Fruit fly (Drosophila melanogaster): Measurements from ENCODE around the gene Rpp14a.

Gene Rpp14a

dm6 chr3R:30056592-30057135, at the start of gene Rpp14a, which contains the start of gene CG7950:
Rpp14a (plus strand) TSS chr3R:30056859.
CG7950 (plus strand) TSS chr3R:30056859.
- peak; percentile 69 for TF ChIP-seq noc (tag; optimal IDR thresholded peaks at IDR 0.05)

DNA sequence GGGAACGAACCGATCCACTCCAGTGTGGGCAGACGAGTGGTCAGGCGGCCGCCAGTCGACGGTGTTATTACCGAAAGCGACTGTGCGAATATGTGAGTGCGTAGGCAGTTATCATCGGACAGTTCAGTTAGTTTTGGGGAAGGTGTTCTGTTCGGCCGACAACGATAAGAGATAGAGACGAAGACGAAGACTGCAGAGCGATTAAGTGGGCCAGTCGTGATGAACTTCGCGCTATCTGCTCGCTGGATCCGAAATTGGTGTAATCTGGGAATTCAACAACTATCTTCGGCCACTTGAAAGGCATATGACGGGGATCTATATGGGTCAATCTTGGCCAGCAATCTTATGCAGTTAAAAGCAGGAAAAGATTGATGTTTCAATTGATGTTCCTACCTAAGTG, 47.5 kb upstream of the Rpp14a start, which contains the start of gene CG7912:
TSS of gene CG7912 (minus strand) at position 17 of the 400 bp plus-strand sequence.
- no peak for TF ChIP-seq noc (tag; optimal IDR thresholded peaks at IDR 0.05)

dm6 chr3R:30012602-30013489, 43.8 kb upstream of the Rpp14a start:
- peak; percentile 71 for TF ChIP-seq noc (tag; optimal IDR thresholded peaks at IDR 0.05)

DNA sequence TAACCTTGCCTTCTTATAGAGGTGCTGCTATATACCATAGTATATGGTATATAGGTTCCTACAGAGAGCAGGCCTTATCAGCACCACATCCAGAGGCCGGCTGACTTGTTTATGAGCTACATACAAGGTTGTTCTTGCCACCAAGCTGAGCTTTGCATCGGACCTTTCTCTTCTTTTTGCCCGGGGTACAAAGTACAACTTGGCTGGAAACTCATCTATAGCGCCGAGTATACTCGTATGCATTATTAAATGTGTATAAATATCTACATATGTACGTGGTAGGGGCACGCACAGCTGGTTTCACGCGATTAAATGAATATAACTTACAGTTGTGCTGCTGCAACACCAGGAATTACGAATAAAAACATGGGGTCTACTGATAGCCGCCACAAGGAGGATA, 42.8 kb upstream of the Rpp14a start:
- TF ChIP-seq noc (tag; optimal IDR thresholded peaks at IDR 0.05) = no peak

- no peak for TF ChIP-seq noc (tag; optimal IDR thresholded peaks at IDR 0.05)
These were observed 42.2 kb upstream of the Rpp14a start for dm6 chr3R:30014480-30014879.

DNA sequence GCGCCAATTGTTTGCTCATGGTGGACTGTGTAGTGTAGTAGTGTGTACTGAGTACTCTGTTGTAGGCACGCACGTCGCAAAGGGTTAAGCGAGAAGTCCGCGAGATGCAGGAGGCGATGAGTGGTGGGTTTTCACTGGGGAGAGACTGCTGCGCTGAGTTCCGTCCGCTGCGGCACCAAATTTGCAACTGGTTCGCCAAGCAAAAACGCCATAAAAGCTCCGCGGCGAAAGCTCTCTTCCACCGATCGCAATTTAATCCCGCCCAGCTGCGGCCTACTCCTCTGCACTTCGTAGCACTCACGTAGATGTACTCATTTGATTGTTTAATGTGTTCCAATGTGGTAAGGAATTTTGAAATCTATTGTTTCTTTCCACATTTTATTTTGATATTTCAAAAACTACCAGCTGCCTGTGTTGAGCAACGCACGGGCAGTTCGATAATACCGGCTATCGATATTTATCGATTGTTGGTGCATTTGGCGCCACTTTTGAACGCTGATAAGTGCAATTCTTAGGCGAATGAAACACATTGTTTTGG, 41.6 kb upstream of the Rpp14a start, which contains the start of gene CG7920:
TSS of gene CG7920 (minus strand) at position 308 of the 538 bp plus-strand sequence.
- TF ChIP-seq noc (tag; optimal IDR thresholded peaks at IDR 0.05) = peak; percentile 42

DNA sequence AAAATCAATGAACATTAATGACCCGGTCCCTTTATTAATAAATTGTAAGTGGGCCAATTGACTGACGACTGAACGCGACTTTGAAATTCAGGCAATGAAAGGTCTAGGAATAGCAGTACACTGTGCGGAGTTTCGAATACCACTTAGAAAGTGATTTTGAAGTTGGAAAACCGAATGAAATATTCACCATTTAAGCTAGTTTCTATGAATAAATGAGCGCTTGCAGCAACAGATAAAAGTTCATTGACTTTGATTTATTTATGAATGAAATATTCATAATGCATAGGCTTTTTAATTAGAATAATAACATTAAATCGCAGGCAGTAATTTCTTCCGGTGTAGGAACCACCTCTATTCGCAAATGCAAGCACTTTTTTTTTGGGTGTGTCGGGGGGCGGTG, 35.6 kb upstream of the Rpp14a start:
- no peak for TF ChIP-seq noc (tag; optimal IDR thresholded peaks at IDR 0.05)

DNA sequence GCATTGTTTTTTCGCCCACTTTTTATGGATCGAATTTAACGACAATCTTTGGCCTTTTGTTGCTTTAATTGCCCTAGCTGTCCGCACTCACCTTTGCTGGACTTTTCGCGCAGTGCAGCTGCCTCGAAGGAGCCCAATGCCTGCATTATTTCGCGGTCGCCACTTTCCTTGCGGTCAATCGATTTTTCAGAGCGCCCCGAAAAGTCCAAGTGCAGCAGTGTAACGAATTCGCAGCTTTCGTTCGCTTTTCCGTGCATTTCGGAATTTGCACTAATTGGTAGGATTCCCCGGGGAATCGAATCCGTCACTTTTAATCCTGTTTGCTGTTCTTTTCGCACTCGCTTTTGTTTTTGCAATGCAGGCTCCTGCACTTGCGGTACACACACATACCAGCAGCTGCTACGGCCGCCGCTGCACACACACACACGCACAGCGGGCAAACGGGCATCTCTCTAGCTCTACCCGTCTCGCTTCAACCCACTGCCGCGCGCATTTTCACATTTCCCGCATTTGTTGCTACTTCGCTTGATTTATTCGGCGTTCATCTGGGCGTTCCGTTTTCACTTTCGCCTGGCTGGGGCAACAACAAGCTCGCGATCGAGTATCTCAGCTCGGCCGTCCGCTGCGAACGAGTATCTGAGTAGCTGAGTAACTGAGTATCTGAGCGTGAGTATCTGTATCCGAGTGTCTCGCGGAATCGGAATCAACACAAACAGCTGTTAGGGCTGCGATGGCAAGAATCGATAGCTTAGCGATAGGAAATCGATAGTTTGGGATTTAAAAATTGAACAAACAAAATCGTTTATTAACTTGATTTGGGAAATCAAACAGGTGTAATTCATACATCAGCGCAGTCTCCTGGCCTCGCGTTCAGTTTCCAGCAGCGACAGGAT, 34.9 kb upstream of the Rpp14a start, which contains the start of gene Mgat2:
TSS of gene Mgat2 (minus strand) at position 663 of the 893 bp plus-strand sequence.
- TF ChIP-seq noc (tag; optimal IDR thresholded peaks at IDR 0.05) = no peak

DNA sequence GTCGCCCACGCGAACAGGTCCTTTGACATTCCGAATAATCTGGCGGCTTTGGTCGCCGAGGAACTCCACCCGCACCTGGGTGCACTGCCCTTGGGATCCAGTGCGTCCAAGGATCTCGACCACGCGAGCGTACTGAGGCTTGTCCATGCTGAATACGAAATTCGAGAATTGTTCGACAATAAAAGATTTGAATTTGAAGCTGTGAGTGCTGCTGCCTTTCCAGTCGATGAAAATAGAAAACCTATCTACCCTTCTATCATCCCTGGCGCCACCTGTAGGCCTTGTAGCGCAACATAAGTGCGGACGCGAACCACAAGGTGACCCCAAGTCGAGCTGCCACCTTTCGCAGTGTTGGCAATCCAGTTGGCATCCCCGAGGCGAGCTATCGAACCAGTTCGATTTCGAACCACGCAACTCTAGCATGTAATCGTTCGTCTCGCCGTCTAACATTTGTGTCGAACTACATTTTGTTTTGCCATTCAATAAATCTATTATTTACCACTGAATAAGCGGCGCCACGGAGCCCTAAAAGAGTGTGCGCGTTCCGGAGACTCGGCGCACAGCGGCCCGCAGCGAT, 34.1 kb upstream of the Rpp14a start, which contains the start of the genes RpS28a and Axn:
TSS of gene RpS28a (minus strand) at position 197 of the 577 bp plus-strand sequence.
TSS of gene Axn (plus strand) at position 391 of the 577 bp plus-strand sequence.
- TF ChIP-seq noc (tag; optimal IDR thresholded peaks at IDR 0.05) = no peak

DNA sequence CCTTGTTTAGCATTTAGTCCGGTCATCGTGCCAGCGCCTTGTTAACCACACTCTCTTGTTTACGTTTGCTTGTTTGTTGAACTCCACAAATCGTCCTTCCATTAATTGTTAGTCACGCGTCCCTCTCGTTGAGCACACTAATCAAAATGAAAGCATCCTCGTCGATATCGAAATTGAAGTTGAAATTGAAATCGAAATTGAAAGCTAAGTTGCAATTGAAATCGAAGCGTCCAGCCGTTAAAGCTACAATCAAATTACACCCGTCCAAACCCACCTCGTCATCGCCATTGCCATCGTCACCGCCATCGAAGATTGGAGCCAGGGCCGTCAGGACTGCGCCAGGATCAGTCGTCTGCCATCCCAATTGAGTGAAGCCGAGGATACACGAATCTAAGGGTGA, 33.2 kb upstream of the Rpp14a start:
- no peak for TF ChIP-seq noc (tag; optimal IDR thresholded peaks at IDR 0.05)

DNA sequence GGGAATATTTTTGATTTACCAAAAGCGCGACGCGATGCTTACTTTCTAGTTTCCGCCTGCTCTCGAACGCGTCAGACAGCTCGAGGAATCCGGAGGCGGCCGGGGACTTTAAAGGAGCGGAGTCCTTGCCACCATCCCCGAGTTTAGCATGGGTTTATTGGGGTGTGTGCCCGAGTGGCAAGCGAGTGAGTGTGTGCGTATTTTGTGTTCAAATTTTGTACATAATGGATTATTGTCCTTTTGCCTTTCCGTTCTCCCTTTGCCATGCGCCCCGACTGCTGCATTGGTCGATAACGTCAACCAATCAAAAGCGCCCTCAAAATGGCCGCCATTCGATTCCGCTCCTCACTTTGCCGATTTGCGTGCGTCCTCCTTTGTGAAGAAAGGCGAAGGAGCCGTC, 26.6 kb upstream of the Rpp14a start:
- no peak for TF ChIP-seq noc (tag; optimal IDR thresholded peaks at IDR 0.05)

DNA sequence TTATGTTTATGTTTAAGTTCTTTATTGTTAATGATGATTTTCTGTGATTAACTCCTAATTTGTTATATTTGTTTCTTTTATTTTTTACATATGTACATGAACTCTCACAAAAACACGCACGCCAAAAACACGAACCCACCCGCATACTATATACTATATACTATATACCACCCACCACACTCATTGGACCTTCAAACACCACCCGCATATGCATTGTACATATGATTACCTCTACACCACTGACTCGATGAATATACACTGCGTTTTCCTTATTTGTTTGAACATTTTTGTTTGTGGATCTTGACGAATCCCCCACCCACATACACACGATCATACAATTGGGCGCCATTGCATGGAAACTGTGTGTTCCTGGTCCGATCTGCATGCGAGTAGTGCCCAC, 24.4 kb upstream of the Rpp14a start:
- no peak for TF ChIP-seq noc (tag; optimal IDR thresholded peaks at IDR 0.05)

DNA sequence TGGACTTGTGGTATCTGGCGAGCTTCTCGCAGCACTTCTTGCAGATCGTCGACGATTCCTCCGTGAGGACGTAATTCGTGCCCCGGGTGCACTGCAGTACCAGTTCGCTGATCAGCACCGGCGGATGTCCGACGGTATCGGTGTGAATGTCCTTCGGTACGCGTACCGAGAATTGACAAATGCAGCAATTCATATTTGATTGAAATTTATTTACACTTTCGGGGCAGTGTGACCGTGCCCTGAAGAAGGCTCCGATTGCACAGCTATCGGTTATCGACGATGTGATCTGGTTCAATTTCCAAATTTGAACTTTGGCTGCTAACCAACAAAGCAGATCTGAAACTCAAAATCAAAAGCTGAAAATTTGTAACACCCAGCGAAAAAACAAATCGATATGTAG, 20.1 kb upstream of the Rpp14a start, which contains the start of gene ZIPIC:
TSS of gene ZIPIC (minus strand) at position 262 of the 400 bp plus-strand sequence.
- TF ChIP-seq noc (tag; optimal IDR thresholded peaks at IDR 0.05) = no peak

- no peak for TF ChIP-seq noc (tag; optimal IDR thresholded peaks at IDR 0.05)
These were observed 19.0 kb upstream of the Rpp14a start, which contains the start of gene ocn for dm6 chr3R:30037630-30038029. ocn (minus strand) TSS chr3R:30037730.

- TF ChIP-seq noc (tag; optimal IDR thresholded peaks at IDR 0.05) = no peak
These were observed 18.0 kb upstream of the Rpp14a start, which contains the start of gene janB for dm6 chr3R:30038628-30039027. janB (minus strand) TSS chr3R:30038728.
